Worm (Caenorhabditis elegans) whole organism, L2 larva: ENCODE data around the gene srz-83.

Experiments
- C34F6.9 ChIP-seq: fragments of 150-350 bp; optimal IDR thresholded peaks from 2 replicates; lab custom pipeline; 2014; ENCODE audit warnings: missing biosample characterization, missing genetic modification characterization
- F13H6.1 ChIP-seq: sonication (generic microtip); optimal IDR thresholded peaks from 2 replicates; lab custom pipeline; 2016; ENCODE audit warnings: missing genetic modification characterization, missing compliant biosample characterization
- ZK546.5 ChIP-seq: sonication (generic microtip); optimal IDR thresholded peaks from 2 replicates; lab custom pipeline; 2017; ENCODE audit warnings: missing biosample characterization, missing genetic modification characterization
- alr-1 ChIP-seq: fragments of 150-350 bp; optimal IDR thresholded peaks from 2 replicates; lab custom pipeline; 2014; ENCODE audit warnings: missing biosample characterization, missing genetic modification characterization
- ama-1 ChIP-seq: fragments of 150-350 bp; optimal IDR thresholded peaks from 2 replicates; lab custom pipeline; 2018; ENCODE audit warnings: inconsistent platforms
- ceh-82 ChIP-seq: fragments of 150-350 bp; optimal IDR thresholded peaks from 2 replicates; lab custom pipeline; 2014; ENCODE audit warnings: missing biosample characterization, missing genetic modification characterization
- crh-2 ChIP-seq: sonication (generic microtip); optimal IDR thresholded peaks from 2 replicates; lab custom pipeline; 2017; ENCODE audit warnings: missing biosample characterization, missing genetic modification characterization
- egl-27 ChIP-seq: sonication (generic microtip); optimal IDR thresholded peaks from 3 replicates; lab custom pipeline; 2017; ENCODE audit warnings: missing biosample characterization, missing genetic modification reagents, missing genetic modification characterization
- elt-1 ChIP-seq: fragments of 150-350 bp; optimal IDR thresholded peaks from 2 replicates; lab custom pipeline; 2014; ENCODE audit warnings: missing biosample characterization, missing genetic modification characterization
- fos-1 ChIP-seq: fragments of 150-350 bp; optimal IDR thresholded peaks from 2 replicates; lab custom pipeline; 2014; ENCODE audit warnings: missing biosample characterization, missing genetic modification characterization
- lin-11 ChIP-seq: fragments of 150-350 bp; sonication (generic microtip); optimal IDR thresholded peaks from 2 replicates; lab custom pipeline; 2014; ENCODE audit warnings: missing biosample characterization, missing genetic modification characterization, inconsistent platforms, mixed read lengths
- lin-13 ChIP-seq: fragments of 150-350 bp; optimal IDR thresholded peaks from 2 replicates; lab custom pipeline; 2014; ENCODE audit warnings: missing biosample characterization, missing genetic modification reagents, missing genetic modification characterization
- lsy-2 ChIP-seq, 2 experiments: fragments of 150-350 bp in 1 of 2; sonication (generic microtip) in 1 of 2; optimal IDR thresholded peaks; 2 replicates each; lab custom pipeline; 2014 to 2017; ENCODE audit warnings: missing biosample characterization in 2 of 2, missing genetic modification characterization in 2 of 2
- mab-5 ChIP-seq: fragments of 150-350 bp; optimal IDR thresholded peaks from 2 replicates; lab custom pipeline; 2014; ENCODE audit warnings: missing biosample characterization, missing genetic modification characterization
- mdl-1 ChIP-seq, 2 experiments: fragments of 150-350 bp in 1 of 2; sonication (generic microtip) in 1 of 2; optimal IDR thresholded peaks; 2 replicates each; lab custom pipeline; 2017; ENCODE audit warnings: missing biosample characterization in 2 of 2, missing genetic modification characterization in 2 of 2
- nhr-10 ChIP-seq: sonication (generic microtip); optimal IDR thresholded peaks from 2 replicates; lab custom pipeline; 2017; ENCODE audit warnings: missing biosample characterization, missing genetic modification characterization
- nhr-11 ChIP-seq: fragments of 150-350 bp; optimal IDR thresholded peaks from 2 replicates; lab custom pipeline; 2014; ENCODE audit warnings: missing biosample characterization, missing genetic modification characterization
- nhr-129 ChIP-seq: fragments of 150-350 bp; optimal IDR thresholded peaks from 2 replicates; lab custom pipeline; 2014; ENCODE audit warnings: missing biosample characterization, missing genetic modification characterization
- nhr-21 ChIP-seq: fragments of 150-350 bp; optimal IDR thresholded peaks from 2 replicates; lab custom pipeline; 2014; ENCODE audit warnings: missing biosample characterization, missing genetic modification characterization
- nhr-23 ChIP-seq: fragments of 150-350 bp; optimal IDR thresholded peaks from 2 replicates; lab custom pipeline; 2014; ENCODE audit warnings: missing biosample characterization, missing genetic modification reagents, missing genetic modification characterization
- nhr-25 ChIP-seq: fragments of 150-350 bp; sonication (generic microtip); optimal IDR thresholded peaks from 3 replicates; lab custom pipeline; 2014; ENCODE audit warnings: missing biosample characterization, missing genetic modification characterization
- nhr-6 ChIP-seq: fragments of 150-350 bp; optimal IDR thresholded peaks from 2 replicates; lab custom pipeline; 2014; ENCODE audit warnings: missing biosample characterization, missing genetic modification characterization
- nhr-77 ChIP-seq: fragments of 150-350 bp; optimal IDR thresholded peaks from 2 replicates; lab custom pipeline; 2014; ENCODE audit warnings: missing biosample characterization, missing genetic modification characterization
- peb-1 ChIP-seq: fragments of 150-350 bp; optimal IDR thresholded peaks from 2 replicates; lab custom pipeline; 2014; ENCODE audit warnings: missing biosample characterization, missing genetic modification characterization
- sem-4 ChIP-seq: fragments of 150-350 bp; optimal IDR thresholded peaks from 2 replicates; lab custom pipeline; 2014; ENCODE audit warnings: missing biosample characterization, missing genetic modification reagents, missing genetic modification characterization
- sma-9 ChIP-seq, 2 experiments: fragments of 150-350 bp in 1 of 2; sonication (generic microtip) in 1 of 2; optimal IDR thresholded peaks; 2 replicates each; lab custom pipeline; 2014 to 2016; ENCODE audit warnings: missing genetic modification characterization in 2 of 2, mild to moderate bottlenecking in 1 of 2, missing biosample characterization in 1 of 2, missing compliant biosample characterization in 1 of 2, missing genetic modification reagents in 1 of 2, moderate library complexity in 1 of 2
- unc-55 ChIP-seq: fragments of 150-350 bp; sonication (generic microtip); optimal IDR thresholded peaks from 3 replicates; lab custom pipeline; 2014; ENCODE audit warnings: missing biosample characterization, missing genetic modification reagents, missing genetic modification characterization
- zag-1 ChIP-seq: fragments of 150-350 bp; optimal IDR thresholded peaks from 2 replicates; lab custom pipeline; 2014; ENCODE audit warnings: missing biosample characterization, missing genetic modification characterization
- ztf-11 ChIP-seq: sonication (generic microtip); optimal IDR thresholded peaks from 2 replicates; lab custom pipeline; 2017; ENCODE audit warnings: missing biosample characterization, missing genetic modification characterization
- ztf-4 ChIP-seq: fragments of 150-350 bp; optimal IDR thresholded peaks from 2 replicates; lab custom pipeline; 2014; ENCODE audit warnings: missing biosample characterization, missing genetic modification characterization

Gene srz-83

ce11 chrIV:3504144-3504543, at the start of gene srz-83:
srz-83 (plus strand) TSS chrIV:3504444.
- TF ChIP-seq nhr-11 (tag; lab: Kevin White, UChicago): no peak
- TF ChIP-seq fos-1 (tag; lab: Kevin White, UChicago): no peak
- no peak for TF ChIP-seq ama-1
- no peak for TF ChIP-seq zag-1 (tag; lab: Kevin White, UChicago)
- no peak for TF ChIP-seq nhr-77
- TF ChIP-seq nhr-25 (tag; lab: Kevin White, UChicago): no peak
- TF ChIP-seq C34F6.9 (tag; lab: Kevin White, UChicago): no peak

ce11 chrIV:3463254-3463653, 41.0 kb upstream of the srz-83 start, which contains the start of gene F58E2.4:
F58E2.4 (plus strand) TSS chrIV:3463387.
- TF ChIP-seq alr-1 (no peak), crh-2 (tag; lab: Kevin White, UChicago) (no peak), nhr-6 (tag; lab: Kevin White, UChicago) (no peak), mab-5 (tag; lab: Kevin White, UChicago) (no peak)

- TF ChIP-seq lin-11 (tag; lab: Kevin White, UChicago) (no peak), crh-2 (tag; lab: Kevin White, UChicago) (no peak), sem-4 (tag; lab: Kevin White, UChicago) (no peak), peb-1 (tag; lab: Kevin White, UChicago) (no peak), elt-1 (tag; lab: Kevin White, UChicago) (no peak)
Measured at ce11 chrIV:3467128-3467527, 37.1 kb upstream of the srz-83 start, which contains the start of gene F58E2.3. F58E2.3 (plus strand) TSS chrIV:3467428.

ce11 chrIV:3467751-3468150, 36.5 kb upstream of the srz-83 start:
- TF ChIP-seq mdl-1 (tag; optimal IDR thresholded peaks at IDR 0.05; lab: Kevin White, UChicago) (no peak), nhr-23 (tag; lab: Kevin White, UChicago) (no peak), nhr-21 (tag; lab: Kevin White, UChicago) (no peak), nhr-6 (tag; lab: Kevin White, UChicago) (no peak), ZK546.5 (no peak), F13H6.1 (no peak), lsy-2 (tag; optimal IDR thresholded peaks at IDR 0.05; lab: Kevin White, UChicago) (no peak), sma-9 (GFP tag; optimal IDR thresholded peaks at IDR 0.05; lab: Kevin White, UChicago) (no peak), sma-9 (tag; optimal IDR thresholded peaks at IDR 0.05; lab: Kevin White, UChicago) (no peak)
- TF ChIP-seq, all 48 proteins: peak for 0

- no peak for TF ChIP-seq fos-1 (tag; lab: Kevin White, UChicago)
- no peak for TF ChIP-seq ZK546.5
- TF ChIP-seq crh-2 (tag; lab: Kevin White, UChicago): no peak
- TF ChIP-seq lin-13 (GFP tag; lab: Kevin White, UChicago): no peak
Measured at ce11 chrIV:3469742-3470141, 34.5 kb upstream of the srz-83 start, which contains the start of gene F58E2.2. F58E2.2 (plus strand) TSS chrIV:3470042.

- TF ChIP-seq ceh-82 (tag; lab: Kevin White, UChicago) (no peak), nhr-6 (tag; lab: Kevin White, UChicago) (no peak), sem-4 (tag; lab: Kevin White, UChicago) (no peak)
Measured at ce11 chrIV:3477124-3477523, 27.1 kb upstream of the srz-83 start, which contains the start of gene srz-69. srz-69 (minus strand) TSS chrIV:3477224.

ce11 chrIV:3478911-3479385, 25.3 kb upstream of the srz-83 start, which contains the start of the genes srz-70 and C09G12.5:
srz-70 (minus strand) TSS chrIV:3479011.
C09G12.5 (plus strand) TSS chrIV:3479335.
- TF ChIP-seq nhr-10 (tag; lab: Kevin White, UChicago) (no peak), unc-55 (no peak), ztf-11 (tag; lab: Kevin White, UChicago) (no peak), ama-1 (no peak), egl-27 (tag; lab: Kevin White, UChicago) (no peak), ztf-4 (tag; lab: Kevin White, UChicago) (no peak), nhr-11 (tag; lab: Kevin White, UChicago) (no peak), zag-1 (tag; lab: Kevin White, UChicago) (no peak), nhr-129 (tag; lab: Kevin White, UChicago) (no peak)
